Fruit fly (Drosophila melanogaster): ENCODE measurements around the gene CG5653.

dm6 chr3L:9011485-9012389 lies 45.6 kb upstream of the CG5653 start:
- TF ChIP-seq CG12605 (GFP tag; IDR thresholded peaks at IDR 0.05): no peak
- TF ChIP-seq Ets98B (GFP tag; IDR thresholded peaks at IDR 0.05): no peak
- no peak for TF ChIP-seq CG9948 (tag; optimal IDR thresholded peaks at IDR 0.05)
- TF ChIP-seq Pif1A (GFP tag; optimal IDR thresholded peaks at IDR 0.05): no peak
- no peak for TF ChIP-seq CG4496 (GFP tag; IDR thresholded peaks at IDR 0.05)
- TF ChIP-seq CG14655 (GFP tag; optimal IDR thresholded peaks at IDR 0.05): no peak
